Fruit fly (Drosophila melanogaster) whole organism, embryonic: Measurements from ENCODE around the gene CG13843.
A peak's percentile ranks its signal among the peaks of the same experiment; 100 is the strongest.

Source experiments
- B-H2 ChIP-seq: fragments of 200-800 bp; sonication (Bioruptor generic); optimal IDR thresholded peaks from 2 replicates; lab custom pipeline; 2018; ENCODE audit warnings: missing biosample characterization, mild to moderate bottlenecking, missing genetic modification characterization
- BtbVII ChIP-seq: fragments of 200-800 bp; sonication (Bioruptor generic); optimal IDR thresholded peaks from 3 replicates; lab custom pipeline; 2017; ENCODE audit warnings: missing biosample characterization, mild to moderate bottlenecking, missing genetic modification characterization
- CG10366 ChIP-seq: fragments of 200-800 bp; sonication (Bioruptor generic); IDR thresholded peaks from 2 replicates; pipeline ENCODE4 v1.3.6; 2022; ENCODE audit warnings: missing biosample characterization, missing genetic modification characterization
- CG12391 ChIP-seq: fragments of 200-800 bp; sonication (Bioruptor generic); optimal IDR thresholded peaks from 3 replicates; lab custom pipeline; 2018; ENCODE audit warnings: missing biosample characterization, mild to moderate bottlenecking, missing genetic modification characterization, moderate library complexity
- CG1647 ChIP-seq: fragments of 200-800 bp; sonication (Bioruptor generic); optimal IDR thresholded peaks from 3 replicates; lab custom pipeline; 2016; ENCODE audit warnings: missing biosample characterization, missing genetic modification characterization
- CG16863 ChIP-seq: fragments of 200-800 bp; sonication (Bioruptor generic); optimal IDR thresholded peaks from 3 replicates; lab custom pipeline; 2016; ENCODE audit warnings: missing biosample characterization, missing genetic modification characterization
- CG18476 ChIP-seq: fragments of 200-800 bp; sonication (Bioruptor generic); optimal IDR thresholded peaks from 2 replicates; lab custom pipeline; 2016; ENCODE audit warnings: missing biosample characterization, mild to moderate bottlenecking, missing genetic modification characterization
- CG2120 ChIP-seq: fragments of 200-800 bp; sonication (Bioruptor generic); optimal IDR thresholded peaks from 3 replicates; lab custom pipeline; 2016; ENCODE audit warnings: missing biosample characterization, missing genetic modification characterization
- CG3281 ChIP-seq: fragments of 200-800 bp; sonication (Bioruptor generic); optimal IDR thresholded peaks from 3 replicates; lab custom pipeline; 2017; ENCODE audit warnings: missing biosample characterization, mild to moderate bottlenecking, missing genetic modification characterization
- CG6854 ChIP-seq: fragments of 200-800 bp; sonication (Bioruptor generic); optimal IDR thresholded peaks from 3 replicates; lab custom pipeline; 2017; ENCODE audit warnings: missing biosample characterization, mild to moderate bottlenecking, missing genetic modification characterization
- CG9727 ChIP-seq: fragments of 200-800 bp; sonication (Bioruptor generic); optimal IDR thresholded peaks from 3 replicates; lab custom pipeline; 2017; ENCODE audit warnings: missing biosample characterization, mild to moderate bottlenecking, missing genetic modification characterization
- CG9817 ChIP-seq: fragments of 200-800 bp; sonication (Bioruptor generic); optimal IDR thresholded peaks from 2 replicates; lab custom pipeline; 2018; ENCODE audit warnings: missing biosample characterization, mild to moderate bottlenecking, missing genetic modification characterization, moderate library complexity
- CG9932 ChIP-seq: fragments of 200-800 bp; sonication (Bioruptor generic); IDR thresholded peaks from 2 replicates; pipeline ENCODE4 v1.3.6; 2022; ENCODE audit warnings: missing biosample characterization, missing genetic modification characterization
- CTCF ChIP-seq: fragments of 200-800 bp; sonication (Bioruptor generic); optimal IDR thresholded peaks from 2 replicates; lab custom pipeline; 2017; ENCODE audit warnings: missing biosample characterization, mild to moderate bottlenecking, missing genetic modification characterization, moderate library complexity
- D19A ChIP-seq: fragments of 200-800 bp; optimal IDR thresholded peaks from 3 replicates; lab custom pipeline; 2019; ENCODE audit warnings: missing biosample characterization, mild to moderate bottlenecking, missing genetic modification characterization, moderate library complexity
- Ets65A ChIP-seq: fragments of 200-800 bp; sonication (Bioruptor generic); peaks from one replicate; lab custom pipeline; 2016; ENCODE audit warnings: missing biosample characterization, missing genetic modification characterization
- Fer3 ChIP-seq: fragments of 200-800 bp; sonication (Bioruptor generic); optimal IDR thresholded peaks from 2 replicates; lab custom pipeline; 2018; ENCODE audit warnings: missing biosample characterization, mild to moderate bottlenecking, missing genetic modification characterization, moderate library complexity
- Hr51 ChIP-seq, 2 experiments: fragments of 200-800 bp; sonication (Bioruptor generic); optimal IDR thresholded peaks; 2 replicates in 1 of 2; 3 replicates in 1 of 2; lab custom pipeline; 2016 to 2018; ENCODE audit warnings: missing biosample characterization in 2 of 2, missing genetic modification characterization in 2 of 2, mild to moderate bottlenecking in 1 of 2, moderate library complexity in 1 of 2
- MBD-R2 ChIP-seq: fragments of 200-800 bp; sonication (Bioruptor generic); IDR thresholded peaks from 2 replicates; pipeline ENCODE4 v1.3.6; 2022; ENCODE audit warnings: missing biosample characterization, missing genetic modification characterization
- Mes4 ChIP-seq: fragments of 200-800 bp; sonication (Bioruptor generic); optimal IDR thresholded peaks from 2 replicates; lab custom pipeline; 2016; ENCODE audit warnings: missing biosample characterization, missing genetic modification characterization
- Oli ChIP-seq: fragments of 200-800 bp; sonication (Bioruptor generic); optimal IDR thresholded peaks from 2 replicates; lab custom pipeline; 2018; ENCODE audit warnings: missing biosample characterization, mild to moderate bottlenecking, missing genetic modification characterization, moderate library complexity
- PHDP ChIP-seq: fragments of 200-800 bp; sonication (Bioruptor generic); optimal IDR thresholded peaks from 3 replicates; lab custom pipeline; 2018; ENCODE audit warnings: missing biosample characterization, mild to moderate bottlenecking, missing genetic modification characterization, moderate library complexity
- Pdp1 ChIP-seq, 2 experiments: fragments of 200-800 bp; sonication (Bioruptor generic); optimal IDR thresholded peaks; 3 replicates each; lab custom pipeline; 2016; ENCODE audit warnings: missing biosample characterization in 2 of 2, missing genetic modification characterization in 2 of 2, mild to moderate bottlenecking in 1 of 2, moderate library complexity in 1 of 2
- Ravus ChIP-seq: fragments of 200-800 bp; sonication (Bioruptor generic); IDR thresholded peaks from 2 replicates; pipeline ENCODE4 v1.3.6; 2022; ENCODE audit warnings: missing biosample characterization, missing genetic modification characterization
- Trl ChIP-seq, 3 experiments: fragments of >200 bp in 2 of 3; fragments of 200-800 bp in 1 of 3; sonication (Bioruptor generic) in 1 of 3; optimal IDR thresholded peaks; 2 replicates in 1 of 3; 3 replicates in 2 of 3; lab custom pipeline; 2016 to 2017; ENCODE audit warnings: missing biosample characterization in 1 of 3, missing genetic modification characterization in 1 of 3
- YL-1 ChIP-seq: fragments of 200-800 bp; sonication (Bioruptor generic); optimal IDR thresholded peaks from 3 replicates; lab custom pipeline; 2017; ENCODE audit warnings: missing biosample characterization, mild to moderate bottlenecking, missing genetic modification characterization
- bbx ChIP-seq: fragments of 200-800 bp; sonication (Bioruptor generic); IDR thresholded peaks from 2 replicates; pipeline ENCODE4 v1.3.6; 2022; ENCODE audit warnings: missing biosample characterization, missing genetic modification characterization; ENCODE audit not compliant: partially characterized antibody
- chm ChIP-seq: fragments of 200-800 bp; sonication (Bioruptor generic); IDR thresholded peaks from 2 replicates; pipeline ENCODE4 v1.3.6; 2022; ENCODE audit warnings: missing biosample characterization, missing genetic modification characterization
- crol ChIP-seq: fragments of 200-800 bp; sonication (Bioruptor generic); IDR thresholded peaks from 2 replicates; pipeline ENCODE4 v1.3.6; 2022; ENCODE audit warnings: missing biosample characterization, missing genetic modification characterization
- dati ChIP-seq: fragments of 200-800 bp; sonication (Bioruptor generic); IDR thresholded peaks from 2 replicates; pipeline ENCODE4 v1.3.6; 2022; ENCODE audit warnings: missing biosample characterization, missing genetic modification characterization
- dimm ChIP-seq: fragments of 200-800 bp; sonication (Bioruptor generic); IDR thresholded peaks from 2 replicates; pipeline ENCODE4 v1.3.6; 2022; ENCODE audit warnings: missing biosample characterization, missing genetic modification characterization
- dmrt11E ChIP-seq: fragments of 200-800 bp; sonication (Bioruptor generic); optimal IDR thresholded peaks from 3 replicates; lab custom pipeline; 2018; ENCODE audit warnings: missing biosample characterization, mild to moderate bottlenecking, missing genetic modification characterization, moderate library complexity
- gem ChIP-seq: fragments of 200-800 bp; sonication (Bioruptor generic); optimal IDR thresholded peaks from 2 replicates; lab custom pipeline; 2019; ENCODE audit warnings: missing biosample characterization, mild to moderate bottlenecking, missing genetic modification characterization, moderate library complexity
- grau ChIP-seq: fragments of 200-800 bp; optimal IDR thresholded peaks from 3 replicates; lab custom pipeline; 2019; ENCODE audit warnings: missing biosample characterization, mild to moderate bottlenecking, missing genetic modification characterization, moderate library complexity
- gro ChIP-seq: fragments of 200-800 bp; sonication (Bioruptor generic); optimal IDR thresholded peaks from 2 replicates; lab custom pipeline; 2016; ENCODE audit warnings: missing biosample characterization, missing genetic modification characterization
- lola ChIP-seq, 3 experiments: fragments of >200 bp in 2 of 3; fragments of 200-800 bp in 1 of 3; sonication (Bioruptor generic) in 1 of 3; optimal IDR thresholded peaks; 2 replicates each; lab custom pipeline; 2017 to 2019; ENCODE audit warnings: missing biosample characterization in 3 of 3, missing genetic modification characterization in 3 of 3, mild to moderate bottlenecking in 1 of 3, moderate library complexity in 1 of 3
- lov ChIP-seq, 2 experiments: fragments of 200-800 bp in 1 of 2; fragments of >200 bp in 1 of 2; sonication (Bioruptor generic) in 1 of 2; IDR thresholded peaks in 1 of 2; optimal IDR thresholded peaks in 1 of 2; 2 replicates in 1 of 2; 3 replicates in 1 of 2; pipeline versions ENCODE4 v1.3.6 to Lab custom; 2017 to 2022; ENCODE audit warnings: missing biosample characterization in 1 of 2, missing genetic modification characterization in 1 of 2
- org-1 ChIP-seq: fragments of 200-800 bp; sonication (Bioruptor generic); optimal IDR thresholded peaks from 2 replicates; lab custom pipeline; 2017; ENCODE audit warnings: missing biosample characterization, missing genetic modification characterization
- rib ChIP-seq: fragments of 200-800 bp; sonication (Bioruptor generic); IDR thresholded peaks from 2 replicates; pipeline ENCODE4 v1.3.6; 2022; ENCODE audit warnings: missing biosample characterization, missing genetic modification characterization
- sens ChIP-seq: fragments of 200-800 bp; sonication (Bioruptor generic); peaks from one replicate; lab custom pipeline; 2016; ENCODE audit warnings: missing biosample characterization, missing genetic modification characterization
- tin ChIP-seq: fragments of 200-800 bp; sonication (Bioruptor generic); optimal IDR thresholded peaks from 3 replicates; lab custom pipeline; 2016; ENCODE audit warnings: missing biosample characterization, missing genetic modification characterization
- trh ChIP-seq: fragments of 200-800 bp; sonication (Bioruptor generic); optimal IDR thresholded peaks from 2 replicates; lab custom pipeline; 2016; ENCODE audit warnings: missing biosample characterization, missing genetic modification characterization
- unpg ChIP-seq: fragments of 200-800 bp; sonication (Bioruptor generic); optimal IDR thresholded peaks from 3 replicates; lab custom pipeline; 2018; ENCODE audit warnings: missing biosample characterization, mild to moderate bottlenecking, missing genetic modification characterization, moderate library complexity
- vnd ChIP-seq: fragments of 200-800 bp; sonication (Bioruptor generic); IDR thresholded peaks from 3 replicates; pipeline ENCODE4 v1.3.6; 2022; ENCODE audit warnings: missing biosample characterization, missing genetic modification characterization; ENCODE audit not compliant: partially characterized antibody
- yki ChIP-seq: fragments of >200 bp; optimal IDR thresholded peaks from 3 replicates; lab custom pipeline; 2018

Gene CG13843

dm6 chr3R:22587419-22587963, 21.8 kb upstream of the CG13843 start, which contains the start of gene Efa6 (continued):
- TF ChIP-seq CG12391 (peak; percentile 65), CTCF (GFP tag; lab: Kevin White, UChicago) (peak; percentile 22), lov (optimal IDR thresholded peaks at IDR 0.05; lab: Kevin White, UChicago) (no peak), lov (GFP tag; IDR thresholded peaks at IDR 0.05; lab: Robert Waterston, UW) (no peak), CG18476 (GFP tag; lab: Kevin White, UChicago) (peak; percentile 47), MBD-R2 (peak; percentile 54), lola (GFP tag; optimal IDR thresholded peaks at IDR 0.05; lab: Kevin White, UChicago) (peak in 1 of 3 experiments; percentile 42), YL-1 (peak; percentile 44), rib (GFP tag; lab: Robert Waterston, UW) (peak; percentile 54; the same call in 1 of the 2 replicates), CG3281 (GFP tag; lab: Kevin White, UChicago) (peak; percentile 25), CG1647 (GFP tag; lab: Kevin White, UChicago) (peak; percentile 24), dati (GFP tag; lab: Robert Waterston, UW) (no peak), CG9932 (GFP tag; lab: Robert Waterston, UW) (peak; percentile 73), Mes4 (GFP tag; lab: Kevin White, UChicago) (no peak), CG10366 (no peak), B-H2 (GFP tag; lab: Kevin White, UChicago) (peak; percentile 55), CG9727 (peak; percentile 62), unpg (peak; percentile 48), gro (peak; percentile 59), CG16863 (GFP tag; lab: Kevin White, UChicago) (no peak), BtbVII (GFP tag; lab: Kevin White, UChicago) (no peak), bbx (peak; percentile 86), Fer3 (tag; lab: Kevin White, UChicago) (peak; percentile 28), trh (GFP tag; lab: Kevin White, UChicago) (peak; percentile 47), tin (GFP tag; lab: Kevin White, UChicago) (peak; percentile 54), org-1 (GFP tag; lab: Kevin White, UChicago) (no peak), Hr51 (GFP tag; optimal IDR thresholded peaks at IDR 0.05; lab: Kevin White, UChicago) (peak in 1 of 2 experiments; percentile 8), Ravus (GFP tag; lab: Robert Waterston, UW) (no peak), vnd (peak; percentile 91), dmrt11E (tag; lab: Kevin White, UChicago) (peak; percentile 27), chm (no peak), D19A (tag; lab: Kevin White, UChicago) (peak; percentile 16), Ets65A (GFP tag; lab: Kevin White, UChicago) (peak; percentile 92), Oli (tag; lab: Kevin White, UChicago) (peak; percentile 11), crol (GFP tag; lab: Robert Waterston, UW) (peak; percentile 56), yki (lab: Kevin White, UChicago) (no peak), Trl (optimal IDR thresholded peaks at IDR 0.05; lab: Kevin White, UChicago) (no peak), Trl (GFP tag; optimal IDR thresholded peaks at IDR 0.05; lab: Kevin White, UChicago) (peak; percentile 59), CG9817 (tag; lab: Kevin White, UChicago) (peak; percentile 44), CG6854 (GFP tag; lab: Kevin White, UChicago) (no peak)

- TF ChIP-seq CG2120 (GFP tag; lab: Kevin White, UChicago): peak; percentile 5
- peak; percentile 83 for TF ChIP-seq sens (GFP tag; lab: Kevin White, UChicago)
- no peak for TF ChIP-seq PHDP (tag; lab: Kevin White, UChicago)
- peak in 1 of 2 experiments; percentile 66 for TF ChIP-seq Pdp1 (GFP tag; optimal IDR thresholded peaks at IDR 0.05; lab: Kevin White, UChicago)
- TF ChIP-seq grau: peak; percentile 79
- peak; percentile 6 for TF ChIP-seq gem
- no peak for TF ChIP-seq dimm
Measured at dm6 chr3R:22588756-22589155, 20.5 kb upstream of the CG13843 start.
